Worm (Caenorhabditis elegans): ENCODE results near the gene C16C8.17.

C16C8.17 gene

DNA sequence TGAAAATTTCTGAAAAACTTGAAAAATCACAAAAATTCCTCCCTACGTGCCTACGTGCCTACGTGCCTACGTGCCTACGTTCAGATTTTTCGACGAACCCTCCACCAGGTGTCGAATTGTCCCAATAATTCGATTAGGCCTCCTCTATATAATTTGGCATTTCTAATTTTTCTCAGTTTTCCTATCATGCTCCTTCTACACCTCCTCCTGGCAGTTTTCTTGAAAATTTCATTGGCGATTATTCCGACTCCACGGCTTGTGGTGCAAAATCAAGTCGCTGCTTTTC, at the start of gene C16C8.17:
Gene C16C8.17 (plus strand): TSS at position 187 of the 286 bp plus-strand sequence.
- TF ChIP-seq elt-3 (tag; optimal IDR thresholded peaks at IDR 0.05) = no peak
- TF ChIP-seq ceh-83 (GFP tag; optimal IDR thresholded peaks at IDR 0.05) = no peak
- no peak for TF ChIP-seq unc-62 (GFP tag; optimal IDR thresholded peaks at IDR 0.05)
- TF ChIP-seq sptf-1 (tag; optimal IDR thresholded peaks at IDR 0.05) = no peak
- no peak for TF ChIP-seq lsy-2 (tag; optimal IDR thresholded peaks at IDR 0.05)
- no peak for TF ChIP-seq nhr-76 (tag; optimal IDR thresholded peaks at IDR 0.05)
- TF ChIP-seq sem-2 (GFP tag; optimal IDR thresholded peaks at IDR 0.05) = no peak
- no peak for TF ChIP-seq unc-39 (tag; optimal IDR thresholded peaks at IDR 0.05)
- no peak for TF ChIP-seq ceh-43 (GFP tag; optimal IDR thresholded peaks at IDR 0.05)
- TF ChIP-seq tbx-8 (GFP tag; optimal IDR thresholded peaks at IDR 0.05) = no peak
- no peak for TF ChIP-seq drap-1 (GFP tag; optimal IDR thresholded peaks at IDR 0.05)
- TF ChIP-seq zip-8 (tag; optimal IDR thresholded peaks at IDR 0.05) = no peak

DNA sequence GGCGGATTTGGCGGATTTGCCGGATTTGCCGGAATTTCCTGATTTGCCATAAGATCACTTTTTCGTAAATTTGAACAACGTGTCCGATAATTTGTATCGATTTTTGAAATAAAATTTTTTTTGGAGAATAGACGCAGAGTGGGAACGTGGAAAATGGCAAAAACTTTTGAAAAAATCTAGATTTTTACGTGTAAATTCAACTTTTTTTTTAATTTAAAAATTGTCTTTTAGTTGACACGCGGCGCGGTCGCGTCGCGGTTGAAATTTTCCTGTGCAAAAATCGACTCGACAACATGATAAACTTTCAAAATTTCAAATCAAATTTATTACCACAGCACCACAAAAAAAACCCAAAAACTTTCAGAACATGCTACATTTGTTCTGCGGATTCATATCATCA, 45.1 kb upstream of the C16C8.17 start, which contains the start of gene nep-20:
Gene nep-20 (minus strand): TSS at position 101 of the 400 bp plus-strand sequence.
- TF ChIP-seq unc-39 (tag; optimal IDR thresholded peaks at IDR 0.05) (no peak), drap-1 (GFP tag; optimal IDR thresholded peaks at IDR 0.05) (no peak), ceh-39 (tag; optimal IDR thresholded peaks at IDR 0.05) (no peak), cnd-1 (tag; optimal IDR thresholded peaks at IDR 0.05) (no peak), M03D4.4 (tag; optimal IDR thresholded peaks at IDR 0.05) (no peak), mls-2 (tag; optimal IDR thresholded peaks at IDR 0.05) (no peak), zip-8 (tag; optimal IDR thresholded peaks at IDR 0.05) (no peak), ztf-11 (tag; optimal IDR thresholded peaks at IDR 0.05) (no peak)

DNA sequence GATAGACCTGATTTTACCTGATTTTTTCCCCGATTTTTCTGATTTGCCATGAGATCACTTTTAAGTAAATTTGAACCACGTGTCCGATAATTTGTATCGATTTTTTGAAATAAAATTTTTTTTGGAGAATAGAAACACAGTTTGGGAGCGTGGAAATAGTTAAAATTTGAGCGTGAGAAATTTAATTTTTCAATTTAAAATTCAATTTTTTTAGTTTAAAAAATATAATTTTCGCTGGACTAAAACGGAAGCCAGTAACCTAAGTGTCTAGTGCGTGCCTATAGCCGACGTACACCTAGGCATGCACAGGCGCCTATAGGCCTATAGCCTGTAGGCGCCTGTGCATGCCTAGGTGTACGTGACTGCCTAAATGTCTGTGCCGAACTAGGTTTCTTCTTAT, 41.4 kb upstream of the C16C8.17 start, which contains the start of gene nep-9:
Gene nep-9 (minus strand): TSS at position 101 of the 400 bp plus-strand sequence.
- no peak for TF ChIP-seq unc-120 (tag; optimal IDR thresholded peaks at IDR 0.05; ENCODE audit: poor library complexity, severe bottlenecking)
- TF ChIP-seq lin-13 (tag; optimal IDR thresholded peaks at IDR 0.05) = no peak
- TF ChIP-seq ceh-43 (GFP tag; optimal IDR thresholded peaks at IDR 0.05) = no peak
- TF ChIP-seq hlh-1 (tag; optimal IDR thresholded peaks at IDR 0.05) = no peak
- TF ChIP-seq unc-62 (GFP tag; optimal IDR thresholded peaks at IDR 0.05) = no peak

DNA sequence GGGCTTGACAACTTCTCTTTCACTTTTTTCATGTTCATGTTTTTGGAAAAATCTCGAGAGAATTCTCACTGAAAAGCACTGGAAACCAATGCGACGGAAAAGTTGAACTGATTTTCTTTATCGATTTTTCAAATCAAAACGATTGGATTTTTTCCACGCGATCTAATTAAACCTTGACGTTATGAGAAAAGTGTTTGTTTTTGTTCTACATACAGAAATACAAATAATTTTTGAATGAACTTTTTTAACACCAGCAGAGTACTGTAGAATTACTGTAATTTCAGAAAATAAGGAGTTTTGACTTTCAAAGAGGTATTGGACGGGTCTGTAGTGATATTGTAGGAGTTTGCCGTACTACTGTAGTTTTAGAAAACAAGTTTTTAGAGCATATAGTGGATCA, 37.8 kb upstream of the C16C8.17 start, which contains the start of gene nep-10:
Gene nep-10 (minus strand): TSS at position 101 of the 400 bp plus-strand sequence.
- no peak for TF ChIP-seq elt-3 (tag; optimal IDR thresholded peaks at IDR 0.05)
- TF ChIP-seq ceh-43 (GFP tag; optimal IDR thresholded peaks at IDR 0.05) = no peak

DNA sequence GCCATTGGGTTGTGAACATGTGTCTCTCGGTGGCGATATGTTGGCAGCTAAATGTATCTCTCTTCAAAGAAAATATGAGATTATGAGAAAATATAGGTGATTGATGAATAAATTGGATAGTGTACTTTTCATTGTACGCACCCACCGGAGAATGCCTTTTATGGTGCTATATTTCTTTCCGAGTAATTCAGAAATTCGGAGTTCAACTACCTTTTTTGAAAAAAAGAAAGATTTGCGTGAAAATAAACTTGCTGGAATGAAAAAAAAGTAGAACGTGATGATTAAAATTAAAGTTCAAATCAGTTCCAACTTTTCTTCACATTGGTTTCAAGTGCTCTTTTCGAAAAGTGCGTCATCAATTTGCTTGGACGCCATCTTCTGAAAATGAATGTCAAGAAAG, 37.1 kb upstream of the C16C8.17 start, which contains the start of gene nep-8:
Gene nep-8 (plus strand): TSS at position 301 of the 400 bp plus-strand sequence.
- TF ChIP-seq elt-3 (tag; optimal IDR thresholded peaks at IDR 0.05) = no peak
- no peak for TF ChIP-seq mls-2 (tag; optimal IDR thresholded peaks at IDR 0.05)

DNA sequence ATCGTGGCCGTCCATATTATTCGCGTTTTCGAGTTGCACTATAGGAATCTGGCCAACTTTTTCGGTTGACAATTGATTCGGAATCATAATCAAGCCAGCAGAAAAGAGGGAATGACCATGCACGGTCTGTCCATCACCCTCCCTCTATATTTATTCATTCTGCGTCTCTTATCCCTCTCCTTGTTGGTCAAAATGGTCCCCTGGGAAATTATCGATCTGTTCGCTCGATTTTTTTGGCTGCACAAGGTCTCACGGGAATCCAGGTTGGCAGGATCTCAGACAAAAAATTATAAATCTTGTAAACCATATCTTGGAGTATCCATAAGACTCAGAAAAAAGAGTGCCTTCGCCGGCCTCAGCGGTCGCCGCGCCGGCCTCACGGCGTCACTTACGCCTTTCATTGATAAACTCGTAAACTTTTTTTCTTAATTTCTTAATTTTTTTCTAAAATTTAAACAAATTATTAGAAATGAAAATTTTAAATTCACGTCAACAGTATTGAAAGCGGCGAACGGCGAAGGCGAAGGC, 26.2 kb upstream of the C16C8.17 start, which contains the start of the genes F18A12.7 and F18A12.2:
Gene F18A12.7 (minus strand): TSS at position 101 of the 528 bp plus-strand sequence.
Gene F18A12.2 (plus strand): TSS at position 478 of the 528 bp plus-strand sequence.
- TF ChIP-seq nhr-76 (tag; optimal IDR thresholded peaks at IDR 0.05) (no peak), sem-2 (GFP tag; optimal IDR thresholded peaks at IDR 0.05) (no peak), elt-3 (tag; optimal IDR thresholded peaks at IDR 0.05) (no peak), blmp-1 (tag; optimal IDR thresholded peaks at IDR 0.05) (no peak), ces-1 (GFP tag; optimal IDR thresholded peaks at IDR 0.05) (no peak), snpc-4 (tag; optimal IDR thresholded peaks at IDR 0.05) (no peak), mep-1 (tag; optimal IDR thresholded peaks at IDR 0.05) (no peak), ceh-83 (GFP tag; optimal IDR thresholded peaks at IDR 0.05) (no peak), ham-2 (GFP tag; optimal IDR thresholded peaks at IDR 0.05) (no peak), nhr-28 (tag; optimal IDR thresholded peaks at IDR 0.05) (no peak), lin-13 (tag; optimal IDR thresholded peaks at IDR 0.05) (no peak), nhr-237 (tag; optimal IDR thresholded peaks at IDR 0.05) (no peak)

DNA sequence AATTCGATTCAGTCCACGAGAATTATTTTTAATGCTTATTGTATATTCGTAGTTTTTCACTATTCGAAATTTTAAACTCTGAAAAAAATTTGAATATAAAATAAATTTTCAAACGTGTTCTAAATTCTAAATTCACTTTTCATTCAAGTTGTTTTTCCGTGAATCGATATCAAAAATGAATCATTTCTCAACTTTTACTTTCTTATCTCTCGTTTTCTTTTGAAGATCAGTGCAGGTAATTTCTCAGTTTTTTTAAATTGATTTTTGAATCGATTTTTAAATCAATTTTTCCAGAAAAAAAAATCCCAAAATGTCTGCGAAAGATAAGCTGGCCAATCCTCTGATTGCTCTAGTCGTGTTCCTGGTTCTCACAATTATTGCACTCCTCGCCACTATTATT, 24.1 kb upstream of the C16C8.17 start, which contains the start of gene nep-6:
Gene nep-6 (plus strand): TSS at position 301 of the 400 bp plus-strand sequence.
- TF ChIP-seq zip-8 (tag; optimal IDR thresholded peaks at IDR 0.05) (no peak), snpc-4 (tag; optimal IDR thresholded peaks at IDR 0.05) (no peak), nhr-28 (tag; optimal IDR thresholded peaks at IDR 0.05) (no peak), cnd-1 (tag; optimal IDR thresholded peaks at IDR 0.05) (no peak), sptf-1 (tag; optimal IDR thresholded peaks at IDR 0.05) (no peak), ztf-11 (tag; optimal IDR thresholded peaks at IDR 0.05) (no peak), mab-5 (tag; optimal IDR thresholded peaks at IDR 0.05) (no peak), drap-1 (GFP tag; optimal IDR thresholded peaks at IDR 0.05) (no peak), sem-2 (GFP tag; optimal IDR thresholded peaks at IDR 0.05) (no peak), ham-2 (GFP tag; optimal IDR thresholded peaks at IDR 0.05) (no peak), unc-62 (GFP tag; optimal IDR thresholded peaks at IDR 0.05) (no peak), tbx-8 (GFP tag; optimal IDR thresholded peaks at IDR 0.05) (no peak), nhr-12 (tag; optimal IDR thresholded peaks at IDR 0.05) (no peak)
